Fruit fly (Drosophila melanogaster): Measurements from ENCODE around the gene Ir7b.
A peak's percentile ranks its signal among the peaks of the same experiment; 100 is the strongest.

Ir7b gene

DNA sequence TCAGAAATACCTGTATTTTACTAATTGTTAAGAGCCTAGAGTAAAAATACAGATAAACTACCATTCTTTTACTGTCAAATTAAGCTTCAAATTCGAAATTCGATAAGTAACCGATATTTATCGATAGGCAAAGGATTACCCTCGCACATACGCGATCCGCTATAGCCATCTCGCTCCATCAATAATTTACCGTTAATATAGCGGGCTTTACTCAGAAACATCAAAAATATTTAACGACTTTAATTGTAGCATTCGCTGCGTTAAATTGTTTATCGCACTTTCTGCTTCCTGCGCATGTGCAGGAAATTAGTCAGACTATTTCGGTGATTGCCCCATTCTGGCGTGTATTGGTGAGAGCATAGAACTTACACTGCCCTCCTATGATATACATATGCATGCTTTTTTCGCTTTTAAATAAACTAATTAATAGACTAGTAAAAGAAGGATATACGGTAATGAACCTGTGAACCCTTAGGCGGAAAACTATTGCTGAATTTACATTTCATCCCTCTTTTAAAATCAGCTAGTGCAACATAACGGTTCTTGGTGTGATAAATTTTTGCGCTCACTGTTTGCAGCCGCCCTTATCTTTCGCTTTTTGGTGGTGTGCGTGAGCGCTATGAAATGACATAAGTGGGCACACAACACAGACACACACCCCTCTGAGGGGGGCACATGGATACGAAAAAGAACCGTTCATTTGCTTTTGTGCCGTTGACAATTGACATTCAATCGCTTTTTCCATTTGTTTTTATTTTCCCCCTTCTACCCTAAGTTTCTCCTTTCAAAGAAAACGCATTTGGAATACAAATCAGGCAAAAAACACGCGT is 41.7 kb upstream of the Ir7b start, which contains the start of the genes dpr14 and spidey (continued):
- TF ChIP-seq sr (GFP tag; IDR thresholded peaks at IDR 0.05) (peak; percentile 51; the same call in 1 of the 3 replicates), CG1529 (GFP tag; optimal IDR thresholded peaks at IDR 0.05) (peak; percentile 77), Lpt (GFP tag; optimal IDR thresholded peaks at IDR 0.05) (no peak), CG17328 (GFP tag; IDR thresholded peaks at IDR 0.05) (peak; percentile 85), NFAT (GFP tag; IDR thresholded peaks at IDR 0.05) (peak; percentile 83), Dbx (GFP tag; IDR thresholded peaks at IDR 0.05) (peak; percentile 90), Asciz (GFP tag; optimal IDR thresholded peaks at IDR 0.05) (peak; percentile 77), otp (GFP tag; IDR thresholded peaks at IDR 0.05) (peak; percentile 48; the same call in 1 of the 3 replicates), NfI (GFP tag; optimal IDR thresholded peaks at IDR 0.05) (peak; percentile 91), seq (GFP tag; IDR thresholded peaks at IDR 0.05) (peak; percentile 95), CG1603 (tag; optimal IDR thresholded peaks at IDR 0.05) (peak; percentile 92), sqz (GFP tag; optimal IDR thresholded peaks at IDR 0.05) (peak; percentile 81), CG18619 (GFP tag; optimal IDR thresholded peaks at IDR 0.05) (peak; percentile 90), br (optimal IDR thresholded peaks at IDR 0.05) (no peak), Sry-β (GFP tag; optimal IDR thresholded peaks at IDR 0.05) (peak; percentile 31), TFAM (GFP tag; optimal IDR thresholded peaks at IDR 0.05) (peak; percentile 50), maf-S (GFP tag; optimal IDR thresholded peaks at IDR 0.05) (peak; percentile 86), CG13424 (tag; optimal IDR thresholded peaks at IDR 0.05) (peak; percentile 92), pnt (GFP tag; optimal IDR thresholded peaks at IDR 0.05) (peak; percentile 73), ato (GFP tag; IDR thresholded peaks at IDR 0.05; ENCODE audit: partially characterized antibody) (no peak), CG10462 (GFP tag; optimal IDR thresholded peaks at IDR 0.05) (peak; percentile 62), dimm (GFP tag; IDR thresholded peaks at IDR 0.05) (peak; percentile 70; the same call in 1 of the 2 replicates), CG14965 (GFP tag; optimal IDR thresholded peaks at IDR 0.05; ENCODE audit: borderline replicate concordance) (peak; percentile 36), CG2202 (tag; optimal IDR thresholded peaks at IDR 0.05) (peak; percentile 75), Stat92E (GFP tag; optimal IDR thresholded peaks at IDR 0.05) (no peak), Drgx (GFP tag; IDR thresholded peaks at IDR 0.05) (peak; percentile 90), CG34422 (GFP tag; IDR thresholded peaks at IDR 0.05) (peak; percentile 91), D19A (tag; optimal IDR thresholded peaks at IDR 0.05) (peak; percentile 89), CG9876 (GFP tag; optimal IDR thresholded peaks at IDR 0.05) (peak; percentile 73), fd102C (GFP tag; optimal IDR thresholded peaks at IDR 0.05) (peak; percentile 37), ranshi (GFP tag; IDR thresholded peaks at IDR 0.05) (peak; percentile 88), CG16815 (GFP tag; optimal IDR thresholded peaks at IDR 0.05) (peak; percentile 74), CG7987 (GFP tag; optimal IDR thresholded peaks at IDR 0.05) (peak; percentile 78), vnd (GFP tag; IDR thresholded peaks at IDR 0.05; ENCODE audit: partially characterized antibody) (no peak; the same call in 2 of the 3 replicates), CG30403 (GFP tag; optimal IDR thresholded peaks at IDR 0.05) (peak; percentile 88), fru (optimal IDR thresholded peaks at IDR 0.05) (no peak), CG33557 (GFP tag; optimal IDR thresholded peaks at IDR 0.05) (peak; percentile 77), Side (GFP tag; optimal IDR thresholded peaks at IDR 0.05) (peak; percentile 87), sens (GFP tag) (peak; percentile 97), tap (tag; optimal IDR thresholded peaks at IDR 0.05) (peak; percentile 91), CG30020 (tag; optimal IDR thresholded peaks at IDR 0.05) (peak; percentile 56), Dref (GFP tag; IDR thresholded peaks at IDR 0.05) (peak; percentile 58), az2 (GFP tag; optimal IDR thresholded peaks at IDR 0.05) (peak; percentile 86), oc (tag; optimal IDR thresholded peaks at IDR 0.05) (peak; percentile 86), Xbp1 (GFP tag; optimal IDR thresholded peaks at IDR 0.05) (peak; percentile 90), wek (GFP tag; optimal IDR thresholded peaks at IDR 0.05) (peak; percentile 71), repo (GFP tag; optimal IDR thresholded peaks at IDR 0.05) (peak; percentile 74), slbo (GFP tag; IDR thresholded peaks at IDR 0.05) (peak; percentile 94), CG7928 (GFP tag; optimal IDR thresholded peaks at IDR 0.05) (peak; percentile 55), Camta (GFP tag; optimal IDR thresholded peaks at IDR 0.05) (peak; percentile 83)

Data from whole organism, embryonic.